Worm (Caenorhabditis elegans): ENCODE results near the gene C50B6.3.

DNA sequence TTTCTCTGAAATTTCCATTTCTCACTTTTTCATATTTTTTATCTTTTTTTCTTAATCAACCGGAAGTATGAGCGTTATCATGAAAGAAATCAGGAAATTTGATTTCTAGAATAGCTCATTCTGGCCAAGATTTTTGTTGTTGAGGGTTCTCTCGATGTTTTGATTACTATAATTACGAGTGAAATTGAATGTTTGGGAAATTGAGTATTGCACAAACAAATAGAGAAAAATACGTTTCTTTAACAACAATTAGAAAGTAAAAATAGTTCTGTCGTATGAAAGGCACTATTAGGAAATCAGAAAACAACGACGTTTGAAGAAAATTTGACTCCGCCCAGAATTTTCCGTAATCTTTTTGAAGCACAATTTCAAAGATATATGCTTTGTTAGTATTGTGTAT, 14.0 kb upstream of the C50B6.3 start:
- no peak for TF ChIP-seq bed-2 (GFP tag; IDR thresholded peaks at IDR 0.05)
- TF ChIP-seq somi-1 (GFP tag; optimal IDR thresholded peaks at IDR 0.05): no peak
- TF ChIP-seq attf-5 (GFP tag; optimal IDR thresholded peaks at IDR 0.05): no peak
- no peak for TF ChIP-seq F55B11.4 (tag; optimal IDR thresholded peaks at IDR 0.05; ENCODE audit: borderline replicate concordance, insufficient read depth)
- TF ChIP-seq tlf-1 (GFP tag; optimal IDR thresholded peaks at IDR 0.05): no peak
- no peak for TF ChIP-seq ceh-58 (GFP tag; IDR thresholded peaks at IDR 0.05)
- no peak for TF ChIP-seq nhr-179 (tag; optimal IDR thresholded peaks at IDR 0.05)
- TF ChIP-seq B0019.2 (GFP tag; conservative IDR thresholded peaks at IDR 0.05): no peak
- TF ChIP-seq F37B4.10 (GFP tag; IDR thresholded peaks at IDR 0.05): no peak
- no peak for TF ChIP-seq nhr-27 (tag; optimal IDR thresholded peaks at IDR 0.05)
- TF ChIP-seq nfyb-1 (GFP tag; IDR thresholded peaks at IDR 0.05): no peak
- TF ChIP-seq lsy-27 (tag; optimal IDR thresholded peaks at IDR 0.05; ENCODE audit: borderline replicate concordance, insufficient read depth): no peak
- TF ChIP-seq snpc-1.3 (tag; optimal IDR thresholded peaks at IDR 0.05; ENCODE audit: insufficient read depth): no peak
